Worm (Caenorhabditis elegans): Measurements from ENCODE around the gene ugt-49.

The ugt-49 gene

ce11 chrV:10363834-10364233 lies 8.3 kb upstream of the ugt-49 start:
- TF ChIP-seq nhr-71 (tag; optimal IDR thresholded peaks at IDR 0.05): no peak
- no peak for TF ChIP-seq isw-1 (GFP tag; IDR thresholded peaks at IDR 0.05)
- TF ChIP-seq alr-1 (tag; optimal IDR thresholded peaks at IDR 0.05; ENCODE audit: borderline replicate concordance): no peak
- no peak for TF ChIP-seq hlh-17 (GFP tag; optimal IDR thresholded peaks at IDR 0.05; ENCODE audit: borderline replicate concordance)
- no peak for TF ChIP-seq rnt-1 (tag; optimal IDR thresholded peaks at IDR 0.05)
- no peak for TF ChIP-seq fkh-4 (tag; optimal IDR thresholded peaks at IDR 0.05; ENCODE audit: borderline replicate concordance)
- TF ChIP-seq dsc-1 (tag; optimal IDR thresholded peaks at IDR 0.05): no peak
- TF ChIP-seq egl-27 (tag; optimal IDR thresholded peaks at IDR 0.05): no peak
- no peak for TF ChIP-seq elt-2 (tag; optimal IDR thresholded peaks at IDR 0.05)

ce11 chrV:10368256-10368655 lies 3.9 kb upstream of the ugt-49 start, which contains the start of gene sri-20:
TSS of gene sri-20 (plus strand) at chrV:10368556.
- no peak for TF ChIP-seq efl-1 (optimal IDR thresholded peaks at IDR 0.05)
- peak in 1 of 2 experiments; percentile 75 for TF ChIP-seq efl-1 (GFP tag; optimal IDR thresholded peaks at IDR 0.05 in 1 of 2)
- no peak for TF ChIP-seq Y116A8C.19 (tag; optimal IDR thresholded peaks at IDR 0.05; ENCODE audit: borderline replicate concordance)

- TF ChIP-seq lin-39 (tag; optimal IDR thresholded peaks at IDR 0.05) (no peak), nhr-85 (tag) (peak; percentile 76), fkh-10 (GFP tag; optimal IDR thresholded peaks at IDR 0.05) (no peak), zip-4 (GFP tag; optimal IDR thresholded peaks at IDR 0.05) (no peak), efl-3 (GFP tag; optimal IDR thresholded peaks at IDR 0.05) (no peak), snu-23 (GFP tag; optimal IDR thresholded peaks at IDR 0.05) (peak; percentile 52), F16B12.6 (tag; optimal IDR thresholded peaks at IDR 0.05) (no peak), mab-9 (GFP tag; IDR thresholded peaks at IDR 0.05) (no peak), ceh-88 (GFP tag; IDR thresholded peaks at IDR 0.05) (no peak), isw-1 (GFP tag; IDR thresholded peaks at IDR 0.05) (no peak), tbx-2 (tag; optimal IDR thresholded peaks at IDR 0.05) (peak; percentile 48), lin-35 (GFP tag; optimal IDR thresholded peaks at IDR 0.05) (peak in 1 of 2 experiments; percentile 73), unc-130 (tag; optimal IDR thresholded peaks at IDR 0.05) (no peak), nhr-20 (tag; optimal IDR thresholded peaks at IDR 0.05) (peak; percentile 72), blmp-1 (tag; optimal IDR thresholded peaks at IDR 0.05) (peak; percentile 51), vab-15 (tag; optimal IDR thresholded peaks at IDR 0.05) (no peak), elt-2 (tag; optimal IDR thresholded peaks at IDR 0.05) (peak; percentile 76), ceh-90 (tag; optimal IDR thresholded peaks at IDR 0.05) (no peak), efl-1 (optimal IDR thresholded peaks at IDR 0.05) (no peak), efl-1 (GFP tag; optimal IDR thresholded peaks at IDR 0.05 in 1 of 2) (peak in 1 of 2 experiments; percentile 59), pqm-1 (tag; optimal IDR thresholded peaks at IDR 0.05) (no peak), nhr-90 (tag; optimal IDR thresholded peaks at IDR 0.05; ENCODE audit: poor library complexity) (peak; percentile 14), nhr-71 (tag; optimal IDR thresholded peaks at IDR 0.05) (peak; percentile 49), sup-37 (GFP tag; optimal IDR thresholded peaks at IDR 0.05) (no peak), fkh-4 (tag; optimal IDR thresholded peaks at IDR 0.05; ENCODE audit: borderline replicate concordance) (no peak), elt-3 (tag; optimal IDR thresholded peaks at IDR 0.05) (peak in 2 of 6 experiments; percentile 31 to 37), lin-14 (GFP tag; optimal IDR thresholded peaks at IDR 0.05) (peak; percentile 68), ets-5 (GFP tag; IDR thresholded peaks at IDR 0.05) (no peak), C16A3.4 (tag; optimal IDR thresholded peaks at IDR 0.05) (peak; percentile 5), mdl-1 (tag; optimal IDR thresholded peaks at IDR 0.05) (peak in 1 of 2 experiments; percentile 23)
These were observed 944 bp upstream of the ugt-49 start for ce11 chrV:10371177-10371576.

ce11 chrV:10379293-10379692 lies 7.2 kb downstream of the ugt-49 start, which contains the start of gene AC3.12:
TSS of gene AC3.12 (minus strand) at chrV:10379393.
- TF ChIP-seq Y116A8C.19 (tag; optimal IDR thresholded peaks at IDR 0.05; ENCODE audit: borderline replicate concordance) (no peak), mep-1 (tag; optimal IDR thresholded peaks at IDR 0.05) (no peak), nhr-85 (tag) (peak; percentile 2), tbx-2 (tag; optimal IDR thresholded peaks at IDR 0.05) (no peak), nhr-77 (tag; optimal IDR thresholded peaks at IDR 0.05) (no peak), nhr-90 (tag; optimal IDR thresholded peaks at IDR 0.05; ENCODE audit: poor library complexity) (no peak), sox-4 (tag; optimal IDR thresholded peaks at IDR 0.05) (no peak)

Data from whole organism, L1 larva.